Worm (Caenorhabditis elegans): ENCODE measurements around the gene nspe-6.

ce11 chrII:12565851-12566250, 50.1 kb downstream of the nspe-6 start, which contains the start of gene F49C5.7:
- TF ChIP-seq pqm-1 (tag; optimal IDR thresholded peaks at IDR 0.05), result no peak
- TF ChIP-seq madf-2 (tag; optimal IDR thresholded peaks at IDR 0.05), result no peak

Measured in whole organism, late embryonic.